Fruit fly (Drosophila melanogaster) whole organism, embryonic: ENCODE data around the gene CG31999.

ENCODE experiments used
- CG1024 ChIP-seq: fragments of 200-800 bp; sonication (Bioruptor generic); IDR thresholded peaks from 2 replicates; pipeline ENCODE4 v1.3.6; 2022; ENCODE audit warnings: missing biosample characterization, missing genetic modification characterization
- CG12659 ChIP-seq: fragments of 200-800 bp; sonication (Bioruptor generic); optimal IDR thresholded peaks from 3 replicates; lab custom pipeline; 2017; ENCODE audit warnings: mild to moderate bottlenecking, missing biosample characterization, missing genetic modification reagents, missing genetic modification characterization
- CG12942 ChIP-seq: fragments of 200-800 bp; sonication (Bioruptor generic); optimal IDR thresholded peaks from 3 replicates; lab custom pipeline; 2016; ENCODE audit warnings: missing biosample characterization, missing genetic modification characterization
- CG13424 ChIP-seq: fragments of 200-800 bp; sonication (Bioruptor generic); optimal IDR thresholded peaks from 2 replicates; lab custom pipeline; 2019; ENCODE audit warnings: missing biosample characterization, mild to moderate bottlenecking, missing genetic modification characterization, moderate library complexity
- CG13624 ChIP-seq: fragments of 200-800 bp; sonication (Bioruptor generic); optimal IDR thresholded peaks from 2 replicates; lab custom pipeline; 2016; ENCODE audit warnings: missing biosample characterization, missing genetic modification characterization
- CG14860 ChIP-seq: fragments of 200-800 bp; sonication (Bioruptor generic); IDR thresholded peaks from 3 replicates; pipeline ENCODE4 v1.3.6; 2022; ENCODE audit warnings: missing biosample characterization, missing genetic modification characterization; ENCODE audit not compliant: partially characterized antibody
- CG1529 ChIP-seq: fragments of 200-800 bp; sonication (Bioruptor generic); optimal IDR thresholded peaks from 3 replicates; lab custom pipeline; 2018; ENCODE audit warnings: missing biosample characterization, missing genetic modification characterization
- CG15696 ChIP-seq: fragments of 200-800 bp; sonication (Bioruptor generic); optimal IDR thresholded peaks from 2 replicates; lab custom pipeline; 2019; ENCODE audit warnings: missing biosample characterization, mild to moderate bottlenecking, missing genetic modification characterization, moderate library complexity
- CG1603 ChIP-seq: fragments of 200-800 bp; sonication (Bioruptor generic); optimal IDR thresholded peaks from 2 replicates; lab custom pipeline; 2019; ENCODE audit warnings: missing biosample characterization, mild to moderate bottlenecking, missing genetic modification characterization, moderate library complexity
- CG17802 ChIP-seq: fragments of 200-800 bp; sonication (Bioruptor generic); optimal IDR thresholded peaks from 2 replicates; lab custom pipeline; 2018; ENCODE audit warnings: missing biosample characterization, mild to moderate bottlenecking, missing genetic modification characterization, moderate library complexity
- CG30020 ChIP-seq: fragments of 200-800 bp; optimal IDR thresholded peaks from 2 replicates; lab custom pipeline; 2019; ENCODE audit warnings: missing biosample characterization, mild to moderate bottlenecking, missing genetic modification characterization, moderate library complexity
- CG31388 ChIP-seq: fragments of 200-800 bp; sonication (Bioruptor generic); optimal IDR thresholded peaks from 2 replicates; lab custom pipeline; 2016; ENCODE audit warnings: missing biosample characterization, missing genetic modification characterization
- CG33213 ChIP-seq: fragments of 200-800 bp; sonication (Bioruptor generic); optimal IDR thresholded peaks from 3 replicates; lab custom pipeline; 2016; ENCODE audit warnings: missing biosample characterization, missing genetic modification characterization
- CG4328 ChIP-seq: fragments of 200-800 bp; sonication (Bioruptor generic); optimal IDR thresholded peaks from 3 replicates; lab custom pipeline; 2017; ENCODE audit warnings: missing biosample characterization, missing genetic modification reagents, missing genetic modification characterization
- CG4404 ChIP-seq: fragments of 200-800 bp; sonication (Bioruptor generic); IDR thresholded peaks from 2 replicates; pipeline ENCODE4 v1.3.6; 2022; ENCODE audit warnings: missing biosample characterization, missing genetic modification characterization
- CG6654 ChIP-seq: fragments of 200-800 bp; sonication (Bioruptor generic); optimal IDR thresholded peaks from 2 replicates; lab custom pipeline; 2017; ENCODE audit warnings: missing biosample characterization, mild to moderate bottlenecking, missing genetic modification characterization
- CG7357 ChIP-seq: fragments of 200-800 bp; sonication (Bioruptor generic); IDR thresholded peaks from 3 replicates; pipeline ENCODE4 v1.3.6; 2022; ENCODE audit warnings: missing biosample characterization, missing genetic modification characterization
- CG8290 ChIP-seq, 3 experiments: fragments of 200-800 bp; sonication (Bioruptor generic); optimal IDR thresholded peaks; 2 replicates each; lab custom pipeline; 2016 to 2019; ENCODE audit warnings: missing biosample characterization in 3 of 3, missing genetic modification characterization in 3 of 3, mild to moderate bottlenecking in 2 of 3, moderate library complexity in 1 of 3
- CG9215 ChIP-seq: fragments of 200-800 bp; sonication (Bioruptor generic); IDR thresholded peaks from 2 replicates; pipeline ENCODE4 v1.3.6; 2022; ENCODE audit warnings: missing biosample characterization, missing genetic modification characterization
- CHES-1-like ChIP-seq: fragments of 200-800 bp; sonication (Bioruptor generic); optimal IDR thresholded peaks from 2 replicates; lab custom pipeline; 2016; ENCODE audit warnings: missing biosample characterization, missing genetic modification characterization
- D19A ChIP-seq: fragments of 200-800 bp; optimal IDR thresholded peaks from 3 replicates; lab custom pipeline; 2019; ENCODE audit warnings: missing biosample characterization, mild to moderate bottlenecking, missing genetic modification characterization, moderate library complexity
- Dfd ChIP-seq, 2 experiments: fragments of >200 bp; optimal IDR thresholded peaks; 2 replicates each; lab custom pipeline; 2017; ENCODE audit warnings: missing biosample characterization in 2 of 2, missing genetic modification characterization in 2 of 2
- Dref ChIP-seq: fragments of 200-800 bp; sonication (Bioruptor generic); IDR thresholded peaks from 2 replicates; pipeline ENCODE4 v1.3.6; 2022; ENCODE audit warnings: missing biosample characterization, missing genetic modification characterization
- Ets97D ChIP-seq: fragments of 200-800 bp; sonication (Bioruptor generic); optimal IDR thresholded peaks from 3 replicates; lab custom pipeline; 2016; ENCODE audit warnings: missing biosample characterization, missing genetic modification characterization
- Hmr ChIP-seq: fragments of 200-800 bp; sonication (Bioruptor generic); optimal IDR thresholded peaks from 3 replicates; lab custom pipeline; 2017; ENCODE audit warnings: mild to moderate bottlenecking, missing biosample characterization, missing genetic modification reagents, missing genetic modification characterization
- Lhr ChIP-seq: fragments of 200-800 bp; sonication (Bioruptor generic); optimal IDR thresholded peaks from 3 replicates; lab custom pipeline; 2017; ENCODE audit warnings: mild to moderate bottlenecking, missing biosample characterization, missing genetic modification reagents, missing genetic modification characterization
- Mad ChIP-seq: fragments of 200-800 bp; sonication (Bioruptor generic); optimal IDR thresholded peaks from 2 replicates; lab custom pipeline; 2016; ENCODE audit warnings: missing biosample characterization, missing genetic modification characterization
- NK7.1 ChIP-seq: fragments of 200-800 bp; sonication (Bioruptor generic); optimal IDR thresholded peaks from 3 replicates; lab custom pipeline; 2016; ENCODE audit warnings: missing biosample characterization, missing genetic modification characterization
- Neu2 ChIP-seq: fragments of 200-800 bp; sonication (Bioruptor generic); optimal IDR thresholded peaks from 3 replicates; lab custom pipeline; 2016; ENCODE audit warnings: missing biosample characterization, missing genetic modification characterization, borderline replicate concordance
- Usf ChIP-seq: fragments of 200-800 bp; sonication (Bioruptor generic); optimal IDR thresholded peaks from 2 replicates; lab custom pipeline; 2017; ENCODE audit warnings: missing genotype, missing biosample characterization, missing genetic modification characterization
- chn ChIP-seq: fragments of 200-800 bp; sonication (Bioruptor generic); optimal IDR thresholded peaks from 2 replicates; lab custom pipeline; 2016; ENCODE audit warnings: missing biosample characterization, missing genetic modification characterization
- dan ChIP-seq: fragments of 200-800 bp; sonication (Bioruptor generic); IDR thresholded peaks from 2 replicates; pipeline ENCODE4 v1.3.6; 2022; ENCODE audit warnings: missing biosample characterization, missing genetic modification characterization
- gfzf ChIP-seq: fragments of 200-800 bp; sonication (Bioruptor generic); optimal IDR thresholded peaks from 2 replicates; lab custom pipeline; 2016; ENCODE audit warnings: missing biosample characterization, mild to moderate bottlenecking, missing genetic modification characterization, moderate library complexity
- gsb-n ChIP-seq: fragments of 200-800 bp; sonication (Bioruptor generic); optimal IDR thresholded peaks from 3 replicates; lab custom pipeline; 2018; ENCODE audit warnings: missing biosample characterization, mild to moderate bottlenecking, missing genetic modification characterization
- ham ChIP-seq: fragments of 200-800 bp; sonication (Bioruptor generic); IDR thresholded peaks from 2 replicates; pipeline ENCODE4 v1.3.6; 2022; ENCODE audit warnings: missing biosample characterization, missing genetic modification characterization
- klu ChIP-seq: fragments of 200-800 bp; sonication (Bioruptor generic); IDR thresholded peaks from 2 replicates; pipeline ENCODE4 v1.3.6; 2022; ENCODE audit warnings: missing biosample characterization, missing genetic modification characterization
- knrl ChIP-seq: fragments of 200-800 bp; sonication (Bioruptor generic); IDR thresholded peaks from 3 replicates; pipeline ENCODE4 v1.3.6; 2022; ENCODE audit warnings: missing biosample characterization, missing genetic modification characterization; ENCODE audit not compliant: partially characterized antibody
- lola ChIP-seq, 3 experiments: fragments of >200 bp in 2 of 3; fragments of 200-800 bp in 1 of 3; sonication (Bioruptor generic) in 1 of 3; optimal IDR thresholded peaks; 2 replicates each; lab custom pipeline; 2017 to 2019; ENCODE audit warnings: missing biosample characterization in 3 of 3, missing genetic modification characterization in 3 of 3, mild to moderate bottlenecking in 1 of 3, moderate library complexity in 1 of 3
- mam ChIP-seq: fragments of 200-800 bp; sonication (Bioruptor generic); optimal IDR thresholded peaks from 3 replicates; lab custom pipeline; 2016; ENCODE audit warnings: missing biosample characterization, missing genetic modification characterization
- onecut ChIP-seq: fragments of 200-800 bp; sonication (Bioruptor generic); IDR thresholded peaks from 2 replicates; pipeline ENCODE4 v1.3.6; 2022; ENCODE audit warnings: missing biosample characterization, missing genetic modification characterization
- pho ChIP-seq: fragments of 200-800 bp; sonication (Bioruptor generic); optimal IDR thresholded peaks from 2 replicates; lab custom pipeline; 2016; ENCODE audit warnings: missing biosample characterization, missing genetic modification characterization
- row ChIP-seq: fragments of 200-800 bp; sonication (Bioruptor generic); IDR thresholded peaks from 3 replicates; pipeline ENCODE4 v1.3.6; 2022; ENCODE audit warnings: missing biosample characterization, missing genetic modification characterization
- sens ChIP-seq: fragments of 200-800 bp; sonication (Bioruptor generic); peaks from one replicate; lab custom pipeline; 2016; ENCODE audit warnings: missing biosample characterization, missing genetic modification characterization
- ssp ChIP-seq: fragments of 200-800 bp; sonication (Bioruptor generic); IDR thresholded peaks from 2 replicates; pipeline ENCODE4 v1.3.6; 2022; ENCODE audit warnings: missing biosample characterization, missing genetic modification characterization
- wdn ChIP-seq: fragments of 200-800 bp; sonication (Bioruptor generic); IDR thresholded peaks from 2 replicates; pipeline ENCODE4 v1.3.6; 2022; ENCODE audit warnings: missing biosample characterization, missing genetic modification characterization

Gene CG31999

DNA sequence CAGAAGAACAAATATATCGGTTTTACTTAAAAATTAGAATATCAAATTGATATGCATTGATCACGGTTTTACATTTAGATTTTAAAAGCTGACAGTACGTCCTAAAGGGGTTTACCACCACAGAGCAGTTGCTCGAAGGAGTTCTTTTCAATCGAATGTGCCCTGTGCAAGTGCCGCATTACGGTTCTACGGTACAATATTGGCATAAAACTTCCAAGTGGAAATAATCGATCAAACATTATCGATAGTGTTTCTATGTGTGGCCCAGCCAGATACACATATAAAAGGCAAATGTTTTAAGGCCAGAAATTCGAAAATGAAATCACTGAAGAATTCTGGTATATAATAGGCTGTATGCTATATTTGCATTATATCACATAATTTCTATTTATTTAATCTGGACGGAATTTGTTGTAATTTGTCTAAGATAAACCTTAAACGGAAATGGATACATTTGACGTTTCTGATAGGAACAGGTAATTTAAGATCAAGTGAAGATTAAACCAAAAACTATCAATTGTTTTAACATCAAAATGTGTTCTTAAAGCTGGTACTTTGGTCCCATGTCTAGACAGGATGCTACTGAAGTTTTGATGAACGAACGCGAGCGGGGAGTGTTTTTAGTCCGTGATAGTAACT is 17.4 kb downstream of the CG31999 start, which contains the start of gene Crk (continued):
- TF ChIP-seq CG14860 (GFP tag; lab: Robert Waterston, UW): no peak
- TF ChIP-seq gsb-n (tag; lab: Kevin White, UChicago): no peak
- TF ChIP-seq Dref (GFP tag; lab: Robert Waterston, UW): peak; percentile 88
- no peak for TF ChIP-seq CG31388 (GFP tag; lab: Kevin White, UChicago)
- peak; percentile 3 for TF ChIP-seq CG13624
- no peak for TF ChIP-seq CG4328 (GFP tag; lab: Kevin White, UChicago)
- TF ChIP-seq, all 482 proteins: peak for 51

DNA sequence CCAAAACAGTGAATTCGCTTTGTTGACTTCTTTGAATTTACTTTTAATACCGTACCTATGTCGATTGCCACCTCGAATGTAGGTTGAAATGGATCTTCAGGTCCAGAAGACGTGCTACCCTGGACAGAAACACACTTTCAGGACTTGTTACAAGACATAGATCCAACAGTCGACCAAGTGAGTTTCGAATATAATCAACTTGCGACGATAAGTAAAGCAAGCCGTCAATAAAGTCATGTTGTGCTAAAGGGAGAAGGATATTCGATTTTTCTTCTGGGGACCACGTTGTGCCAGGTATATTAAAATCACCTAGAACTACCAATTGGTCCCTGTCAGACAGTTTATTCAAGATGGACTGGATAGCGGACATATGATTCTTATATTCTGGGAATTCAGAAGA is 20.5 kb downstream of the CG31999 start:
- TF ChIP-seq CG7357 (GFP tag; lab: Robert Waterston, UW): peak; percentile 64
- peak; percentile 85 for TF ChIP-seq CG1024
- TF ChIP-seq CG30020 (tag; lab: Kevin White, UChicago): peak; percentile 74
- TF ChIP-seq CG1603 (tag; lab: Kevin White, UChicago): peak; percentile 74
- peak; percentile 24; the same call in 1 of the 3 replicates for TF ChIP-seq row
- peak; percentile 34; the same call in 1 of the 2 replicates for TF ChIP-seq Dref (GFP tag; lab: Robert Waterston, UW)
- peak; percentile 77 for TF ChIP-seq CG17802 (tag; lab: Kevin White, UChicago)
- peak; percentile 92 for TF ChIP-seq ssp (GFP tag; lab: Robert Waterston, UW)
- TF ChIP-seq, all 482 proteins: peak for 8; not testable (repeated sequence) for 474

DNA sequence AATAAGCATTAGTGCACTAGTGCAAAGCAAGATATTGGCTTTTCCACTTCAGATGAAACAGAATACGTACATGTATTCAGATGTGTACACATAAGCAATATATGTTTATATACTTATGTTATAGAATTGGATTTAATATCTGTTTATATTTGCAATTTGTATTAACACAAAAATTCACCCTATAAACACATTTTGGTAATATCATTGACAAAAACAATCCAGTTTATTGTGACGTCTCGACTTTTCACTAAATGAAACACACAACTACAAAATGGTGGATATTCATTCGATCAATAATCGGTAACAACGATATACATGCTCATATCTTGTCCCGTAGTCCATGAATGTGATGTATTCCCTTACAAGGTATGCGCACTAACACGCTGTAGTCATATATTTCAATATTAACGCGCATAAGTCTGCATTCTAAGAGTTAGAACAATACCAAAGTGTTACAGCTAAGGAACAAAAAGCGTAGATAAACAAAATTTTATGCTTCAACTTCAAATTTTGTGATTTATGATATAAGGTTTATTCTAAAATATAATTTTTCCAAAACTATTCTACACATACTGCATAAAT is 21.8 kb downstream of the CG31999 start, which contains the start of gene CG31998:
TSS of gene CG31998 (minus strand) at position 275 of the 582 bp plus-strand sequence.
- TF ChIP-seq CG6654 (GFP tag; lab: Kevin White, UChicago) (no peak), CG13424 (no peak), dan (no peak), chn (GFP tag; lab: Kevin White, UChicago) (no peak), pho (GFP tag; lab: Kevin White, UChicago) (peak; percentile 8), mam (peak; percentile 20), gfzf (GFP tag; lab: Kevin White, UChicago) (peak; percentile 18), CG15696 (tag; lab: Kevin White, UChicago) (no peak), Usf (GFP tag; lab: Kevin White, UChicago) (no peak), knrl (GFP tag; lab: Robert Waterston, UW) (no peak; the same call in 2 of the 3 replicates), CG8290 (GFP tag; optimal IDR thresholded peaks at IDR 0.05; lab: Kevin White, UChicago) (peak; percentile 79), CG8290 (tag; optimal IDR thresholded peaks at IDR 0.05; lab: Kevin White, UChicago) (peak; percentile 47 to 88), Ets97D (GFP tag; lab: Kevin White, UChicago) (peak; percentile 76), ham (GFP tag; lab: Robert Waterston, UW) (no peak), klu (GFP tag; lab: Robert Waterston, UW) (no peak), onecut (GFP tag; lab: Robert Waterston, UW) (peak; percentile 70), CG9215 (no peak), CG12942 (GFP tag; lab: Kevin White, UChicago) (no peak), Dfd (GFP tag; optimal IDR thresholded peaks at IDR 0.05; lab: Kevin White, UChicago) (peak in 1 of 2 experiments; percentile 59), wdn (GFP tag; lab: Robert Waterston, UW) (no peak), CG1529 (no peak), CG4404 (GFP tag; lab: Robert Waterston, UW) (no peak), lola (GFP tag; optimal IDR thresholded peaks at IDR 0.05; lab: Kevin White, UChicago) (peak in 1 of 3 experiments; percentile 76), NK7.1 (GFP tag; lab: Kevin White, UChicago) (no peak), Lhr (GFP tag; lab: Kevin White, UChicago) (peak; percentile 49), ssp (GFP tag; lab: Robert Waterston, UW) (peak; percentile 100), D19A (tag; lab: Kevin White, UChicago) (peak; percentile 16), Mad (no peak), Hmr (GFP tag; lab: Kevin White, UChicago) (no peak), Neu2 (GFP tag; lab: Kevin White, UChicago) (peak; percentile 20), CG12659 (GFP tag; lab: Kevin White, UChicago) (peak; percentile 75), CG33213 (GFP tag; lab: Kevin White, UChicago) (peak; percentile 14), CG13624 (peak; percentile 23), CHES-1-like (peak; percentile 14), sens (GFP tag; lab: Kevin White, UChicago) (peak; percentile 68)
